Fruit fly (Drosophila melanogaster): Measurements from ENCODE around the gene CG14011.

dm6 chr2L:5569503-5569902 is 11.4 kb downstream of the CG14011 start:
- no peak for TF ChIP-seq repo (GFP tag; optimal IDR thresholded peaks at IDR 0.05)
- no peak for TF ChIP-seq NC2α (GFP tag; optimal IDR thresholded peaks at IDR 0.05)
- no peak for TF ChIP-seq psq (GFP tag; optimal IDR thresholded peaks at IDR 0.05)
- no peak for TF ChIP-seq dati (GFP tag; IDR thresholded peaks at IDR 0.05)
- no peak for TF ChIP-seq vvl (GFP tag; IDR thresholded peaks at IDR 0.05)
- no peak for TF ChIP-seq CG8478 (optimal IDR thresholded peaks at IDR 0.05)
